Fruit fly (Drosophila melanogaster): ENCODE results near the gene CG33229.

Gene CG33229

DNA sequence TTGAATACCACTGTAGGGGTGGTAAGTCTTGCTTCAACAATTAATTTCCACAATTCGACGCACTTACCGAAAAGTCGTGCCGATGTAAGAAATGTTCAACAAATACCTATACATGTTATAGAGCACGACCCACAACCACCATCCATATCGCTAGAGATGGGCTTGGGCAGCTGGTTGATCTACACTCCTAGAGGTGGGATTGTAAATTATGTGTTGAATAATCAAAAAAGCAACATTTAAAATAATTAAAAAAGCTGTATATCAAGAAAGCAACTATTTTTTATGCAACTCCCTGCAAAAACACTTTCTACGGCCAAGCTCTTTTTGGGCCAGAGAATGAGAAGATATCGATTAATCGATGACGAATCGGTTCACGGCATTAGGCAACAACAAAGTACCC is 39.4 kb upstream of the CG33229 start, which contains the start of the genes CG34140, Mkp and Mtch (continued):
- TF ChIP-seq CG6765 (GFP tag; optimal IDR thresholded peaks at IDR 0.05): peak; percentile 56
- TF ChIP-seq danr (GFP tag; IDR thresholded peaks at IDR 0.05): peak; percentile 76
- no peak for TF ChIP-seq CG17568 (GFP tag; optimal IDR thresholded peaks at IDR 0.05)
- peak; percentile 89 for TF ChIP-seq amos (GFP tag; IDR thresholded peaks at IDR 0.05; ENCODE audit: partially characterized antibody)
- peak; percentile 70 for TF ChIP-seq CG14667 (GFP tag; IDR thresholded peaks at IDR 0.05)
- TF ChIP-seq CG12391 (tag; optimal IDR thresholded peaks at IDR 0.05): peak; percentile 92
- peak; percentile 99 for TF ChIP-seq Med (GFP tag)
- TF ChIP-seq Hr78 (GFP tag; optimal IDR thresholded peaks at IDR 0.05): no peak
- TF ChIP-seq Deaf1 (tag; optimal IDR thresholded peaks at IDR 0.05): no peak
- TF ChIP-seq Trl (optimal IDR thresholded peaks at IDR 0.05): no peak
- peak; percentile 93 for TF ChIP-seq Trl (GFP tag; optimal IDR thresholded peaks at IDR 0.05)
- peak; percentile 92 for TF ChIP-seq CG18011 (GFP tag; optimal IDR thresholded peaks at IDR 0.05)
- TF ChIP-seq toy (GFP tag; IDR thresholded peaks at IDR 0.05): no peak
- peak; percentile 75 for TF ChIP-seq CG8089 (GFP tag; optimal IDR thresholded peaks at IDR 0.05)
- TF ChIP-seq CG5245 (GFP tag; optimal IDR thresholded peaks at IDR 0.05): peak; percentile 69
- TF ChIP-seq gfzf (GFP tag; optimal IDR thresholded peaks at IDR 0.05): peak; percentile 78
- peak; percentile 90 to 99 for TF ChIP-seq Pdp1 (GFP tag; optimal IDR thresholded peaks at IDR 0.05)
- TF ChIP-seq C15 (GFP tag; IDR thresholded peaks at IDR 0.05): peak; percentile 67; the same call in 1 of the 3 replicates
- TF ChIP-seq ERR (GFP tag; optimal IDR thresholded peaks at IDR 0.05): peak; percentile 88
- TF ChIP-seq D19B (GFP tag; optimal IDR thresholded peaks at IDR 0.05): no peak
- TF ChIP-seq CG12942 (GFP tag; optimal IDR thresholded peaks at IDR 0.05): peak; percentile 86
- TF ChIP-seq eve (GFP tag; optimal IDR thresholded peaks at IDR 0.05): peak in 1 of 2 experiments; percentile 37
- peak; percentile 70 for TF ChIP-seq E2f2 (GFP tag; IDR thresholded peaks at IDR 0.05)
- TF ChIP-seq CG6654 (GFP tag; optimal IDR thresholded peaks at IDR 0.05): no peak
- peak; percentile 46; the same call in 1 of the 2 replicates for TF ChIP-seq dan (GFP tag; IDR thresholded peaks at IDR 0.05)
- TF ChIP-seq wdn (GFP tag; IDR thresholded peaks at IDR 0.05): peak; percentile 67; the same call in 1 of the 2 replicates
- peak; percentile 69 for TF ChIP-seq fd96Cb (tag; optimal IDR thresholded peaks at IDR 0.05)
- TF ChIP-seq NFAT (GFP tag; IDR thresholded peaks at IDR 0.05): peak; percentile 76; the same call in 1 of the 2 replicates
- peak; percentile 74; the same call in 2 of the 3 replicates for TF ChIP-seq CG6791 (GFP tag; IDR thresholded peaks at IDR 0.05; ENCODE audit: partially characterized antibody)
- peak; percentile 60 for TF ChIP-seq Neu2 (GFP tag; optimal IDR thresholded peaks at IDR 0.05; ENCODE audit: borderline replicate concordance)
- TF ChIP-seq Myb (GFP tag; optimal IDR thresholded peaks at IDR 0.05): peak; percentile 72
- TF ChIP-seq CG3065 (GFP tag; optimal IDR thresholded peaks at IDR 0.05): peak; percentile 50
- peak; percentile 48; the same call in 1 of the 2 replicates for TF ChIP-seq seq (GFP tag; IDR thresholded peaks at IDR 0.05)
- TF ChIP-seq chm (GFP tag; IDR thresholded peaks at IDR 0.05): peak; percentile 64
- TF ChIP-seq ttk (GFP tag; IDR thresholded peaks at IDR 0.05): peak; percentile 73
- TF ChIP-seq nerfin-2 (GFP tag; IDR thresholded peaks at IDR 0.05; ENCODE audit: partially characterized antibody): peak; percentile 81
- TF ChIP-seq slp2 (GFP tag; optimal IDR thresholded peaks at IDR 0.05): peak; percentile 70
- TF ChIP-seq CG33557 (GFP tag; optimal IDR thresholded peaks at IDR 0.05): peak; percentile 74
- TF ChIP-seq CG18599 (GFP tag; optimal IDR thresholded peaks at IDR 0.05): peak; percentile 88
- peak; percentile 93 for TF ChIP-seq lbe (GFP tag; optimal IDR thresholded peaks at IDR 0.05)
- peak; percentile 97 for TF ChIP-seq BEAF-32 (GFP tag; optimal IDR thresholded peaks at IDR 0.05)
- no peak for TF ChIP-seq onecut (GFP tag; IDR thresholded peaks at IDR 0.05)
- peak; percentile 83 for TF ChIP-seq Gug (GFP tag; IDR thresholded peaks at IDR 0.05)
- peak; percentile 75 for TF ChIP-seq MESR4 (GFP tag; optimal IDR thresholded peaks at IDR 0.05)
- TF ChIP-seq lab (GFP tag; optimal IDR thresholded peaks at IDR 0.05): no peak
- TF ChIP-seq emc (GFP tag; optimal IDR thresholded peaks at IDR 0.05): peak; percentile 68
- TF ChIP-seq da (GFP tag; optimal IDR thresholded peaks at IDR 0.05): peak; percentile 44
- no peak for TF ChIP-seq CG3407 (GFP tag; optimal IDR thresholded peaks at IDR 0.05)
- TF ChIP-seq jing (GFP tag; optimal IDR thresholded peaks at IDR 0.05): no peak
- 0 out of 2 replicates have a peak, but pooled peaks have one; percentile 59 for TF ChIP-seq CG42726 (GFP tag; IDR thresholded peaks at IDR 0.05; ENCODE audit: partially characterized antibody)

Measured in whole organism, embryonic.